Worm (Caenorhabditis elegans): ENCODE data around the gene W09D10.4.

Gene W09D10.4

DNA sequence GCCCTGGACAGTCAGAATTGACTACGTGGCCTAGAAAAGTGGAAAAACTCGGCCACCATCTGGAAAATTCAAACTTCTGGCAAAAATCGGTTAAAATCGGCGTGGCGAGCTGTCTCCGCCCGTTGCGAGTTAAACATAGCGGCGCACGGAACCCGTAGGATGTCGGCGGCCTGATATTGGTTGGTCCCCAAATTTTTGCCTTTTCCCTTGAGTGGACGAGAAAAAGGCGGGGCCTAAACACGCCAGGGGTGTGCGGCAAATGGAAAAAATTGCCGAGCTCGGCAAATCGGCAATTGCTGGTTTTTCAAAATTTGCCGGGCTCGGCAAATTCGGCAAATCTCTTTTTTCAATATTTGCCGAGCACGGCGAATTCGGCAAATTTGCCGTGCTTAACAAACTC is 17.3 kb upstream of the W09D10.4 start:
- TF ChIP-seq nhr-28 (tag; optimal IDR thresholded peaks at IDR 0.05) (no peak), drap-1 (GFP tag; optimal IDR thresholded peaks at IDR 0.05) (no peak), lin-32 (GFP tag; optimal IDR thresholded peaks at IDR 0.05) (no peak), pha-4 (tag; optimal IDR thresholded peaks at IDR 0.05) (no peak), ceh-39 (tag; optimal IDR thresholded peaks at IDR 0.05) (no peak), sem-2 (GFP tag; optimal IDR thresholded peaks at IDR 0.05) (no peak), elt-1 (tag; optimal IDR thresholded peaks at IDR 0.05; ENCODE audit: borderline replicate concordance, insufficient read depth) (no peak), unc-120 (tag; optimal IDR thresholded peaks at IDR 0.05; ENCODE audit: poor library complexity, severe bottlenecking) (no peak), unc-39 (tag; optimal IDR thresholded peaks at IDR 0.05) (no peak), nhr-2 (tag; optimal IDR thresholded peaks at IDR 0.05) (no peak), ztf-11 (tag; optimal IDR thresholded peaks at IDR 0.05) (no peak), ces-1 (GFP tag; optimal IDR thresholded peaks at IDR 0.05) (no peak), elt-3 (tag; optimal IDR thresholded peaks at IDR 0.05) (no peak), nhr-12 (tag; optimal IDR thresholded peaks at IDR 0.05) (no peak)

DNA sequence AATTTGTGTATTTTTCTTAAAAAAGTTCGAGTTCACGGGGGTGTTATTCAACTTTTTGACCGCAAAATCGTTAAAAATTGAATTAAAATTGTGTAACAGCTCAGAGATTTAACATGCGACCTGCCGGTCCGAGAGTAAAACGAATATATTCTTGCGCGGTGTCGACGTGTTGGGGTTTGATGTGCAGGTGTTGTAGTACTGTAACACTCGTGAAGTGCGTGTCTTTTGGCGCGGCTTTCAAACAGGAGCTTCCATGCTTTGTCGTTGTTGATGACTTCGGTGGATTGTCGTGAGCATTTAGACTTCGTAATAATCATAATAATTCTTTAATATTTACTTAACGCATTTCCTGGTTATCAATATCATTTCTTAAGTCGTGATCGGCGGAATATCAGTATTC is 14.5 kb upstream of the W09D10.4 start, which contains the start of gene tat-3:
tat-3 (minus strand) TSS at position 196 of the 400 bp plus-strand sequence.
- TF ChIP-seq mab-5 (tag; optimal IDR thresholded peaks at IDR 0.05) (no peak), nhr-12 (tag; optimal IDR thresholded peaks at IDR 0.05) (no peak), mep-1 (tag; optimal IDR thresholded peaks at IDR 0.05) (no peak), unc-120 (tag; optimal IDR thresholded peaks at IDR 0.05; ENCODE audit: poor library complexity, severe bottlenecking) (no peak), lin-32 (GFP tag; optimal IDR thresholded peaks at IDR 0.05) (no peak), nhr-76 (tag; optimal IDR thresholded peaks at IDR 0.05) (no peak), hlh-1 (tag; optimal IDR thresholded peaks at IDR 0.05) (no peak), blmp-1 (tag; optimal IDR thresholded peaks at IDR 0.05) (no peak), ztf-11 (tag; optimal IDR thresholded peaks at IDR 0.05) (no peak), ceh-83 (GFP tag; optimal IDR thresholded peaks at IDR 0.05) (no peak), nhr-2 (tag; optimal IDR thresholded peaks at IDR 0.05) (no peak), sptf-1 (tag; optimal IDR thresholded peaks at IDR 0.05) (no peak), bed-3 (GFP tag; optimal IDR thresholded peaks at IDR 0.05) (no peak), pha-4 (tag; optimal IDR thresholded peaks at IDR 0.05) (no peak)

DNA sequence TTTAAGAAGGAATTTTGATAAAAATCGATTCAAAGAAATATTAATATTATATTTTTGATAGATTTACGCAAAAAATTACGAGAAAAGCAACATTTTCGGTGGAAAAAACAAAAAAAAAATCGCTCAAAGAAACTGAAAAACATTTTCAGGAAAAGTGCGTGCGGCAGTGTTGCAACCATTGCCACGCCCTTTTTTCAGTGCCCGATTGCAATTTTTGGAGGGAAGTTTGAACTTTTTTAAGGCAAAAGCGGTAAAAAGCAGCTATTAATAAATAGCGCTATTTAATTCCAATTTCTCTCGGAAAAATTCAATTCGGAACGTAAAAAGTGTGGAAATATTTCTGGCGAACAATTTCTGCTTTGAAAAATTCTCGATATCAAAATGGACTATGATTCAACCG is 5.1 kb upstream of the W09D10.4 start:
- TF ChIP-seq ceh-83 (GFP tag; optimal IDR thresholded peaks at IDR 0.05) (no peak), sem-2 (GFP tag; optimal IDR thresholded peaks at IDR 0.05) (no peak), ces-1 (GFP tag; optimal IDR thresholded peaks at IDR 0.05) (no peak), elt-3 (tag; optimal IDR thresholded peaks at IDR 0.05) (no peak), cnd-1 (tag; optimal IDR thresholded peaks at IDR 0.05) (no peak), hlh-1 (tag; optimal IDR thresholded peaks at IDR 0.05) (no peak), flh-1 (GFP tag; optimal IDR thresholded peaks at IDR 0.05) (no peak), M03D4.4 (tag; optimal IDR thresholded peaks at IDR 0.05) (no peak)

DNA sequence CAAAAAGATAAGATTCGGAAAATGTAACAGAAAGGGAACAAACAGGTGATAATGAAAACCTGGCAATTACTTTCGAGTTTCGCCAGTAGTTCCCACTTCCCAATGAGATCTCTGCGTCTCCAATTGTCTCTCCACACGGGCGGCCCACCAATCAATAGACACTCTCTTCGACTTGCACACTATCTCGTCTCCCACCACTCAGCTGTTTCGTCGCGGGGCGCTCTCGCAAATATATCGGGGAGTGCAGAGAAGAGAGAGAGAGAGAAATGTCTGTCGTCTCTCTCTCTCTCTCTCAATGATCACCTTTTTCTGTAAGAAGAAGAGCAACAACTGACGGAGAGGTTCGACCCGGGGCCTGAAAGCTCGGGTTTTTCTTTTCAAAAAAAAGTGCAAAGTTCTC is 4.2 kb upstream of the W09D10.4 start:
- TF ChIP-seq nhr-237 (tag; optimal IDR thresholded peaks at IDR 0.05) (peak; percentile 29), hlh-1 (tag; optimal IDR thresholded peaks at IDR 0.05) (peak; percentile 94), drap-1 (GFP tag; optimal IDR thresholded peaks at IDR 0.05) (peak; percentile 60), ceh-39 (tag; optimal IDR thresholded peaks at IDR 0.05) (peak; percentile 54), cnd-1 (tag; optimal IDR thresholded peaks at IDR 0.05) (peak; percentile 46), unc-62 (GFP tag; optimal IDR thresholded peaks at IDR 0.05) (peak; percentile 53), lin-32 (GFP tag; optimal IDR thresholded peaks at IDR 0.05) (peak; percentile 43), lin-13 (tag; optimal IDR thresholded peaks at IDR 0.05) (peak; percentile 39), lsy-2 (tag; optimal IDR thresholded peaks at IDR 0.05) (peak; percentile 40), blmp-1 (tag; optimal IDR thresholded peaks at IDR 0.05) (no peak), sptf-1 (tag; optimal IDR thresholded peaks at IDR 0.05) (no peak), mls-2 (tag; optimal IDR thresholded peaks at IDR 0.05) (peak; percentile 80), unc-120 (tag; optimal IDR thresholded peaks at IDR 0.05; ENCODE audit: poor library complexity, severe bottlenecking) (peak; percentile 76), ces-1 (GFP tag; optimal IDR thresholded peaks at IDR 0.05) (peak; percentile 76), mep-1 (tag; optimal IDR thresholded peaks at IDR 0.05) (peak; percentile 84), tbx-8 (GFP tag; optimal IDR thresholded peaks at IDR 0.05) (no peak), mab-5 (tag; optimal IDR thresholded peaks at IDR 0.05) (no peak), pha-4 (tag; optimal IDR thresholded peaks at IDR 0.05) (peak; percentile 61), snpc-4 (tag; optimal IDR thresholded peaks at IDR 0.05) (no peak)

DNA sequence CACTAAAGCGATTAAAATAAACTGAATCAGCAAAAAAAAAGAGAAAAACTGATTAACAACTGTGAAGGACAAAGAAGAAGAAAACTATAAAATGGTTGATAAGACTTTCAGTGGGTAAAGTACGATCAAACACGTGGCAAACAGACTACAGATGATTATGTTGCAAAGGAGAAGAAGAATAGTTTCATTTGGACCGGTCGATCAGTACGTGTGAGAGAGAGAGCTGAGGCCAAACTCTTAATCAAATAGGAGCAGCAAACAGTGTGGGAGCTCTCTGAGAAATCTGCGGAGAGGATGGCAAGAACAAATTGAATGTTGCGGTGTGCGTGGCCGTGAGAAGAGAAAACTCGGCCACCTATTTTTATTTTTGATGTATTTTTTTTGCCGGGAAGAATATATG is 3.1 kb upstream of the W09D10.4 start:
- TF ChIP-seq bed-3 (GFP tag; optimal IDR thresholded peaks at IDR 0.05) (no peak), ham-2 (GFP tag; optimal IDR thresholded peaks at IDR 0.05) (no peak), snpc-4 (tag; optimal IDR thresholded peaks at IDR 0.05) (no peak)
